Fruit fly (Drosophila melanogaster) whole organism, embryonic: ENCODE results near the gene Snx27.

Experiments used
- Awh ChIP-seq: fragments of 200-800 bp; sonication (Bioruptor generic); IDR thresholded peaks from 2 replicates; pipeline ENCODE4, ENCODE4 v1.3.6; 2022; ENCODE audit warnings: missing biosample characterization, missing genetic modification characterization
- C15 ChIP-seq: fragments of 200-800 bp; sonication (Bioruptor generic); IDR thresholded peaks from 3 replicates; pipeline ENCODE4 v1.3.6; 2022; ENCODE audit warnings: missing biosample characterization, missing genetic modification characterization
- CG10654 ChIP-seq: fragments of 200-800 bp; sonication (Bioruptor generic); optimal IDR thresholded peaks from 2 replicates; lab custom pipeline; 2016; ENCODE audit warnings: missing biosample characterization, missing genetic modification characterization
- CG10979 ChIP-seq: fragments of 200-800 bp; sonication (Bioruptor generic); optimal IDR thresholded peaks from 2 replicates; lab custom pipeline; 2018; ENCODE audit warnings: missing biosample characterization, mild to moderate bottlenecking, missing genetic modification characterization, moderate library complexity
- CG11398 ChIP-seq: fragments of 200-800 bp; sonication (Bioruptor generic); optimal IDR thresholded peaks from 2 replicates; lab custom pipeline; 2016; ENCODE audit warnings: missing biosample characterization, missing genetic modification characterization
- CG11456 ChIP-seq: fragments of 200-800 bp; sonication (Bioruptor generic); IDR thresholded peaks from 3 replicates; pipeline ENCODE4 v1.3.6; 2022; ENCODE audit warnings: missing biosample characterization, missing genetic modification characterization
- CG13624 ChIP-seq: fragments of 200-800 bp; sonication (Bioruptor generic); optimal IDR thresholded peaks from 2 replicates; lab custom pipeline; 2016; ENCODE audit warnings: missing biosample characterization, missing genetic modification characterization
- CG13775 ChIP-seq: fragments of 200-800 bp; sonication (Bioruptor generic); optimal IDR thresholded peaks from 3 replicates; lab custom pipeline; 2017; ENCODE audit warnings: missing biosample characterization, mild to moderate bottlenecking, missing genetic modification characterization
- CG17361 ChIP-seq: fragments of 200-800 bp; sonication (Bioruptor generic); IDR thresholded peaks from 3 replicates; pipeline ENCODE4 v1.3.6; 2022; ENCODE audit warnings: missing biosample characterization, missing genetic modification characterization
- CG18599 ChIP-seq: fragments of 200-800 bp; sonication (Bioruptor generic); optimal IDR thresholded peaks from 3 replicates; lab custom pipeline; 2017; ENCODE audit warnings: missing biosample characterization, missing genetic modification characterization, mild to moderate bottlenecking, moderate library complexity, missing genetic modification reagents
- CG18619 ChIP-seq: fragments of 200-800 bp; sonication (Bioruptor generic); optimal IDR thresholded peaks from 3 replicates; lab custom pipeline; 2017; ENCODE audit warnings: missing biosample characterization, mild to moderate bottlenecking, missing genetic modification characterization
- CG2712 ChIP-seq: fragments of 200-800 bp; optimal IDR thresholded peaks from 3 replicates; lab custom pipeline; 2019; ENCODE audit warnings: missing biosample characterization, mild to moderate bottlenecking, missing genetic modification characterization, moderate library complexity
- CG31224 ChIP-seq: fragments of 200-800 bp; sonication (Bioruptor generic); IDR thresholded peaks from 2 replicates; pipeline ENCODE4 v1.3.6; 2022; ENCODE audit warnings: missing biosample characterization, missing genetic modification characterization
- CG3726 ChIP-seq: fragments of 200-800 bp; sonication (Bioruptor generic); IDR thresholded peaks from 3 replicates; pipeline ENCODE4, ENCODE4 v1.3.6; 2022; ENCODE audit warnings: missing biosample characterization, missing genetic modification characterization
- CG4617 ChIP-seq: fragments of 200-800 bp; sonication (Bioruptor generic); optimal IDR thresholded peaks from 3 replicates; lab custom pipeline; 2016; ENCODE audit warnings: missing biosample characterization, missing genetic modification characterization, borderline replicate concordance
- CG4854 ChIP-seq: fragments of 200-800 bp; sonication (Bioruptor generic); optimal IDR thresholded peaks from 2 replicates; lab custom pipeline; 2016; ENCODE audit warnings: missing biosample characterization, missing genetic modification characterization, inconsistent platforms
- CG6765 ChIP-seq: fragments of 200-800 bp; sonication (Bioruptor generic); optimal IDR thresholded peaks from 3 replicates; lab custom pipeline; 2017; ENCODE audit warnings: missing biosample characterization, mild to moderate bottlenecking, missing genetic modification characterization
- CG6854 ChIP-seq: fragments of 200-800 bp; sonication (Bioruptor generic); optimal IDR thresholded peaks from 3 replicates; lab custom pipeline; 2017; ENCODE audit warnings: missing biosample characterization, mild to moderate bottlenecking, missing genetic modification characterization
- CG7786 ChIP-seq: fragments of 200-800 bp; sonication (Bioruptor generic); optimal IDR thresholded peaks from 2 replicates; lab custom pipeline; 2016; ENCODE audit warnings: missing biosample characterization, missing genetic modification characterization
- CG8388 ChIP-seq: fragments of 200-800 bp; sonication (Bioruptor generic); optimal IDR thresholded peaks from 2 replicates; lab custom pipeline; 2019; ENCODE audit warnings: missing biosample characterization, mild to moderate bottlenecking, missing genetic modification characterization, moderate library complexity
- CG8924 ChIP-seq: fragments of 200-800 bp; optimal IDR thresholded peaks from 3 replicates; lab custom pipeline; 2019; ENCODE audit warnings: missing biosample characterization, mild to moderate bottlenecking, missing genetic modification characterization, moderate library complexity
- CG9797 ChIP-seq: fragments of 200-800 bp; sonication (Bioruptor generic); optimal IDR thresholded peaks from 3 replicates; lab custom pipeline; 2018; ENCODE audit warnings: missing biosample characterization, mild to moderate bottlenecking, missing genetic modification characterization
- Chrac-16 ChIP-seq: fragments of 200-800 bp; sonication (Bioruptor generic); optimal IDR thresholded peaks from 3 replicates; lab custom pipeline; 2016; ENCODE audit warnings: missing biosample characterization, missing genetic modification characterization
- CoRest ChIP-seq: fragments of 200-800 bp; sonication (Bioruptor generic); optimal IDR thresholded peaks from 3 replicates; lab custom pipeline; 2018; ENCODE audit warnings: missing biosample characterization, mild to moderate bottlenecking, missing genetic modification characterization, moderate library complexity
- D19A ChIP-seq: fragments of 200-800 bp; optimal IDR thresholded peaks from 3 replicates; lab custom pipeline; 2019; ENCODE audit warnings: missing biosample characterization, mild to moderate bottlenecking, missing genetic modification characterization, moderate library complexity
- Dip3 ChIP-seq: fragments of 200-800 bp; sonication (Bioruptor generic); optimal IDR thresholded peaks from 3 replicates; lab custom pipeline; 2016; ENCODE audit warnings: missing biosample characterization, missing genetic modification characterization
- Doc2 ChIP-seq: fragments of 200-800 bp; sonication (Bioruptor generic); IDR thresholded peaks from 2 replicates; pipeline ENCODE4 v1.3.6; 2022; ENCODE audit warnings: missing biosample characterization, missing genetic modification characterization
- Fer2 ChIP-seq: fragments of 200-800 bp; sonication (Bioruptor generic); optimal IDR thresholded peaks from 2 replicates; lab custom pipeline; 2018; ENCODE audit warnings: missing biosample characterization, mild to moderate bottlenecking, missing genetic modification characterization, moderate library complexity
- Hmx ChIP-seq: fragments of 200-800 bp; sonication (Bioruptor generic); optimal IDR thresholded peaks from 2 replicates; lab custom pipeline; 2016; ENCODE audit warnings: missing biosample characterization, missing genetic modification characterization
- Optix ChIP-seq: fragments of 200-800 bp; sonication (Bioruptor generic); IDR thresholded peaks from 3 replicates; pipeline ENCODE4 v1.3.6; 2022; ENCODE audit warnings: missing biosample characterization, missing genetic modification characterization
- Ravus ChIP-seq: fragments of 200-800 bp; sonication (Bioruptor generic); IDR thresholded peaks from 2 replicates; pipeline ENCODE4 v1.3.6; 2022; ENCODE audit warnings: missing biosample characterization, missing genetic modification characterization
- Trl ChIP-seq, 3 experiments: fragments of >200 bp in 2 of 3; fragments of 200-800 bp in 1 of 3; sonication (Bioruptor generic) in 1 of 3; optimal IDR thresholded peaks; 2 replicates in 1 of 3; 3 replicates in 2 of 3; lab custom pipeline; 2016 to 2017; ENCODE audit warnings: missing biosample characterization in 1 of 3, missing genetic modification characterization in 1 of 3
- Vsx1 ChIP-seq: fragments of 200-800 bp; sonication (Bioruptor generic); optimal IDR thresholded peaks from 2 replicates; lab custom pipeline; 2017; ENCODE audit warnings: missing biosample characterization, mild to moderate bottlenecking, missing genetic modification characterization, missing genetic modification reagents
- ap ChIP-seq: fragments of 200-800 bp; sonication (Bioruptor generic); IDR thresholded peaks from 2 replicates; pipeline ENCODE4 v1.3.6; 2022; ENCODE audit warnings: missing biosample characterization, missing genetic modification characterization
- cato ChIP-seq: fragments of 200-800 bp; sonication (Bioruptor generic); optimal IDR thresholded peaks from 2 replicates; lab custom pipeline; 2016; ENCODE audit warnings: missing biosample characterization, missing genetic modification characterization, borderline replicate concordance
- caup ChIP-seq: fragments of 200-800 bp; sonication (Bioruptor generic); optimal IDR thresholded peaks from 3 replicates; lab custom pipeline; 2017; ENCODE audit warnings: missing biosample characterization, mild to moderate bottlenecking, missing genetic modification characterization, moderate library complexity; ENCODE audit not compliant: severe bottlenecking
- chif ChIP-seq, 2 experiments: fragments of 200-800 bp; sonication (Bioruptor generic); optimal IDR thresholded peaks; 3 replicates each; lab custom pipeline; 2016; ENCODE audit warnings: missing biosample characterization in 2 of 2, missing genetic modification characterization in 2 of 2
- emc ChIP-seq: fragments of 200-800 bp; sonication (Bioruptor generic); optimal IDR thresholded peaks from 2 replicates; lab custom pipeline; 2016; ENCODE audit warnings: missing biosample characterization, missing genetic modification characterization
- eyg ChIP-seq: fragments of 200-800 bp; sonication (Bioruptor generic); optimal IDR thresholded peaks from 3 replicates; lab custom pipeline; 2016; ENCODE audit warnings: missing biosample characterization, missing genetic modification characterization
- gem ChIP-seq: fragments of 200-800 bp; sonication (Bioruptor generic); optimal IDR thresholded peaks from 2 replicates; lab custom pipeline; 2019; ENCODE audit warnings: missing biosample characterization, mild to moderate bottlenecking, missing genetic modification characterization, moderate library complexity
- gfzf ChIP-seq: fragments of 200-800 bp; sonication (Bioruptor generic); optimal IDR thresholded peaks from 2 replicates; lab custom pipeline; 2016; ENCODE audit warnings: missing biosample characterization, mild to moderate bottlenecking, missing genetic modification characterization, moderate library complexity
- grau ChIP-seq: fragments of 200-800 bp; optimal IDR thresholded peaks from 3 replicates; lab custom pipeline; 2019; ENCODE audit warnings: missing biosample characterization, mild to moderate bottlenecking, missing genetic modification characterization, moderate library complexity
- klu ChIP-seq: fragments of 200-800 bp; sonication (Bioruptor generic); IDR thresholded peaks from 2 replicates; pipeline ENCODE4 v1.3.6; 2022; ENCODE audit warnings: missing biosample characterization, missing genetic modification characterization
- maf-S ChIP-seq: fragments of 200-800 bp; sonication (Bioruptor generic); optimal IDR thresholded peaks from 2 replicates; lab custom pipeline; 2016; ENCODE audit warnings: missing biosample characterization, missing genetic modification characterization
- nmo ChIP-seq: fragments of 200-800 bp; sonication (Bioruptor generic); optimal IDR thresholded peaks from 2 replicates; lab custom pipeline; 2018; ENCODE audit warnings: missing biosample characterization, mild to moderate bottlenecking, missing genetic modification characterization, moderate library complexity
- pnt ChIP-seq: fragments of 200-800 bp; sonication (Bioruptor generic); optimal IDR thresholded peaks from 3 replicates; lab custom pipeline; 2016; ENCODE audit warnings: missing biosample characterization, missing genetic modification characterization
- pzg ChIP-seq: fragments of 200-800 bp; sonication (Bioruptor generic); optimal IDR thresholded peaks from 3 replicates; lab custom pipeline; 2018; ENCODE audit warnings: missing biosample characterization, mild to moderate bottlenecking, missing genetic modification characterization, moderate library complexity
- sens ChIP-seq: fragments of 200-800 bp; sonication (Bioruptor generic); peaks from one replicate; lab custom pipeline; 2016; ENCODE audit warnings: missing biosample characterization, missing genetic modification characterization
- zen2 ChIP-seq: fragments of 200-800 bp; sonication (Bioruptor generic); IDR thresholded peaks from 3 replicates; pipeline ENCODE4 v1.3.6; 2022; ENCODE audit warnings: missing biosample characterization, missing genetic modification characterization; ENCODE audit not compliant: partially characterized antibody

The Snx27 gene

dm6 chrX:5735268-5735941 lies 2.4 kb downstream of the Snx27 start (continued):
- TF ChIP-seq Hmx (peak; percentile 55), gem (peak; percentile 88), Dip3 (GFP tag; lab: Kevin White, UChicago) (peak; percentile 76), CoRest (tag; lab: Kevin White, UChicago) (peak; percentile 77), CG9797 (GFP tag; lab: Kevin White, UChicago) (no peak), CG7786 (GFP tag; lab: Kevin White, UChicago) (peak; percentile 24), Optix (GFP tag; lab: Robert Waterston, UW) (no peak), CG17361 (GFP tag; lab: Robert Waterston, UW) (peak; percentile 83), Ravus (GFP tag; lab: Robert Waterston, UW) (peak; percentile 30), grau (tag; lab: Kevin White, UChicago) (peak; percentile 95), gfzf (GFP tag; lab: Kevin White, UChicago) (no peak), CG10654 (GFP tag; lab: Kevin White, UChicago) (peak; percentile 48), C15 (GFP tag; lab: Robert Waterston, UW) (peak; percentile 67; the same call in 1 of the 3 replicates), cato (GFP tag; lab: Kevin White, UChicago) (no peak), Trl (optimal IDR thresholded peaks at IDR 0.05; lab: Kevin White, UChicago) (no peak), Trl (GFP tag; optimal IDR thresholded peaks at IDR 0.05; lab: Kevin White, UChicago) (peak; percentile 49), CG13624 (peak; percentile 49), CG4854 (GFP tag; lab: Kevin White, UChicago) (peak; percentile 54), CG11398 (no peak), CG10979 (tag; lab: Kevin White, UChicago) (peak; percentile 56), zen2 (GFP tag; lab: Robert Waterston, UW) (no peak), caup (peak; percentile 45), ap (GFP tag; lab: Robert Waterston, UW) (peak; percentile 70), pnt (peak; percentile 38), CG2712 (tag; lab: Kevin White, UChicago) (peak; percentile 87), Vsx1 (GFP tag; lab: Kevin White, UChicago) (peak; percentile 25), CG3726 (0 out of 3 replicates have a peak, but pooled peaks have one; percentile 44), eyg (GFP tag; lab: Kevin White, UChicago) (no peak), Chrac-16 (peak; percentile 70), CG6765 (no peak), maf-S (peak; percentile 47), CG18599 (GFP tag; lab: Kevin White, UChicago) (peak; percentile 73), klu (GFP tag; lab: Robert Waterston, UW) (0 out of 2 replicates have a peak, but pooled peaks have one; percentile 32), CG8924 (tag; lab: Kevin White, UChicago) (peak; percentile 84), sens (GFP tag; lab: Kevin White, UChicago) (peak; percentile 96), Awh (GFP tag; lab: Robert Waterston, UW) (peak; percentile 67), D19A (peak; percentile 66), chif (GFP tag; optimal IDR thresholded peaks at IDR 0.05; lab: Kevin White, UChicago) (peak; percentile 66 to 79), CG18619 (peak; percentile 62), nmo (peak; percentile 80), CG31224 (GFP tag; lab: Robert Waterston, UW) (no peak), Fer2 (tag; lab: Kevin White, UChicago) (peak; percentile 36), CG13775 (GFP tag; lab: Kevin White, UChicago) (peak; percentile 44), CG8388 (peak; percentile 72), CG11456 (GFP tag; lab: Robert Waterston, UW) (peak; percentile 83), emc (GFP tag; lab: Kevin White, UChicago) (no peak), Doc2 (GFP tag; lab: Robert Waterston, UW) (no peak), CG4617 (no peak), pzg (GFP tag; lab: Kevin White, UChicago) (no peak), CG6854 (peak; percentile 2)
